Worm (Caenorhabditis elegans) whole organism, midembryonic: ENCODE measurements around the gene Y48B6A.10.

Source experiments
- T22C8.4 ChIP-seq: fragments of 200-800 bp; sonication (Bioruptor generic); IDR thresholded peaks from 2 replicates; pipeline ENCODE4 v1.3.6; 2022; ENCODE audit warnings: missing genetic modification characterization, missing compliant biosample characterization
- cog-1 ChIP-seq: sonication (generic microtip); optimal IDR thresholded peaks from 2 replicates; lab custom pipeline; 2016; ENCODE audit warnings: missing genetic modification characterization, missing compliant biosample characterization
- flt-1 ChIP-seq: fragments of 200-800 bp; sonication (Bioruptor generic); IDR thresholded peaks from 2 replicates; pipeline ENCODE4 v1.3.6; 2022; ENCODE audit warnings: missing genetic modification characterization, missing compliant biosample characterization
- klf-2 ChIP-seq: fragments of 200-800 bp; sonication (Bioruptor generic); conservative IDR thresholded peaks from 2 replicates; pipeline ENCODE4 v1.3.6; 2022; ENCODE audit warnings: missing genetic modification reagents, missing genetic modification characterization, missing compliant biosample characterization
- med-1 ChIP-seq: sonication (generic microtip); optimal IDR thresholded peaks from 2 replicates; lab custom pipeline; 2017; ENCODE audit warnings: missing genetic modification characterization, mild to moderate bottlenecking, missing compliant biosample characterization, antibody characterized with exemption, missing genetic modification reagents; ENCODE audit not compliant: insufficient read depth
- ref-1 ChIP-seq: fragments of 200-800 bp; sonication (Bioruptor generic); conservative IDR thresholded peaks from 2 replicates; pipeline ENCODE4 v1.3.6; 2022; ENCODE audit warnings: missing genetic modification reagents, missing genetic modification characterization, missing compliant biosample characterization
- tab-1 ChIP-seq: fragments of 200-800 bp; sonication (Bioruptor generic); IDR thresholded peaks from 2 replicates; pipeline ENCODE4 v1.3.6; 2022; ENCODE audit warnings: missing genetic modification characterization, missing compliant biosample characterization
- ztf-23 ChIP-seq: fragments of 200-800 bp; sonication (Bioruptor generic); IDR thresholded peaks from 2 replicates; pipeline ENCODE4 v1.3.6; 2022; ENCODE audit warnings: missing genetic modification reagents, missing genetic modification characterization, missing compliant biosample characterization
- ztf-29 ChIP-seq: fragments of 200-800 bp; sonication (Bioruptor generic); IDR thresholded peaks from 2 replicates; pipeline ENCODE4 v1.3.6; 2022; ENCODE audit warnings: missing genetic modification reagents, missing genetic modification characterization, missing compliant biosample characterization

Y48B6A.10 gene

DNA sequence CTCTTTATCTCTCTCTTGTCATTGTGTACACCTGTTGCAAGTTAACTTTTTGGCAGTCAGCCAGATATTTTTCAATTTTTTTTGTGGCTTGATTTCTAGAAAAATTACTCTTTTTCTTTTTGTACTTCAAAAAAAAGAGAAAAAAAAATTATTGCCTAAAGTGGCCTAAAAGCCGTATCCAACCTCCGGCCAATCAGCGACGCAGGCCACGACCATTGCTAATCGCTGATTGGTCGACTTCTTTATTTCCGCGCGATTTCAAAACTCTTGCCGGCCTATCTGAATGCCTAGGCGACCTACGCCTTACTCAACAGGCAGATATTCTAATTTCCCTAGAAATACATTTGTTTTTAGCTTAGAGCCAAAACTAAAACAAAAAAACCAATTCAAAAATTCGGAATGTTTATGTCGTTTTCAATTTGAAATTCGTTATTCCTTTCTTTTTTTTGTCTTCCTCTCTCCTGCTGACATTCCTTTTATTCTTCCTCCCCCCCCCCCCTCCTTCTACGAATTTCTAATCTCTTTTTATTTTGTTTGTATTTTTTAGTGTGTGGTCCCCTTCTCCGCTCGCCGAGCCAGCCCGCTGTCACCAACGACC, 16.6 kb upstream of the Y48B6A.10 start, which contains the start of gene ace-4:
ace-4 (plus strand) TSS at position 548 of the 598 bp plus-strand sequence.
- TF ChIP-seq ztf-23 (GFP tag; lab: Robert Waterston, UW) (no peak), ref-1 (GFP tag; lab: Robert Waterston, UW) (no peak), T22C8.4 (GFP tag; lab: Robert Waterston, UW) (no peak), ztf-29 (no peak), cog-1 (tag; lab: Kevin White, UChicago) (no peak), flt-1 (GFP tag; lab: Robert Waterston, UW) (no peak), med-1 (GFP tag; lab: Kevin White, UChicago) (no peak), tab-1 (no peak)

DNA sequence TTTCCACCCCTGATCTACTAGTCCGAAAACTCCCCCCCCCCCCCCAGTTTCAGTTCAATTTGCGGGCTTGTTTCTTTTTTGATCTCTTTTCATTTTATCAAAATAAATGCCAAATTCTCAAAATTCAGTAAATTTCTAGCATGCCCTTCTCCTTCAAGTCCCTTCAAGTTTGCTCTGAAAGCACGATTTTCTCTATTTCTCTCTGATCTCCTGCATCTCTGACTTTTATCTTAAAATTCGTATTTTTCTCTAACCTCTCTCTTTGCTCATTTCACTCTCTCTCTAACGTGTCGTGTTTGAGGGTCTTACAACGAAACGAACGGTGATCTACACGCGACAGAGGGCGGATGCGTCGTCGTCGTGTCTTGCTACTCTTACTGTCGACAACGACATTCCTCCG, 8.9 kb upstream of the Y48B6A.10 start, which contains the start of gene ace-3:
ace-3 (plus strand) TSS at position 301 of the 400 bp plus-strand sequence.
- TF ChIP-seq ztf-23 (GFP tag; lab: Robert Waterston, UW): no peak
- TF ChIP-seq klf-2 (GFP tag; lab: Robert Waterston, UW): no peak
- TF ChIP-seq med-1 (GFP tag; lab: Kevin White, UChicago): no peak
- TF ChIP-seq cog-1 (tag; lab: Kevin White, UChicago): no peak
- no peak for TF ChIP-seq flt-1 (GFP tag; lab: Robert Waterston, UW)
- no peak for TF ChIP-seq tab-1

DNA sequence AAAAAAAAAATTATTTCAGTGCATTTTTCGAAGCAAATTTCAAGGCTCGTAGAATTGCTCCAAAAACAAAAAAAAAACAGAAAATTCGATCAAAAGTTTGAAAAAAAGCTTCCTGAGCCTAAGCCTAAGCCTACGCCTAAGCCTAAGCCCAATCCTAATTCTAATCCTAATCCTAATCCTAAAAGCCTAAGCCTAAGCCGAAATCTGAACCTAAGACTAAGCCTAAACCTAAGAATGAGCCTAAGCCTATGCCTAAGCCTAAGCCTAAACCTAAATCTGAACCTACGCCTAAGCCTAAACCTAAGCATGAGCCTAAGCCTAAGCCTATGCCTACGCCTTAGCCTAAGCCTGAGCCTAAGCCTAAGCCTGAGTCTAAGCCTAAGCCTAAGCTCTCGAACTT, 8.0 kb upstream of the Y48B6A.10 start:
- TF ChIP-seq flt-1 (GFP tag; lab: Robert Waterston, UW) (0 out of 2 replicates have a peak, but pooled peaks have one; percentile 43), T22C8.4 (GFP tag; lab: Robert Waterston, UW) (no peak)

DNA sequence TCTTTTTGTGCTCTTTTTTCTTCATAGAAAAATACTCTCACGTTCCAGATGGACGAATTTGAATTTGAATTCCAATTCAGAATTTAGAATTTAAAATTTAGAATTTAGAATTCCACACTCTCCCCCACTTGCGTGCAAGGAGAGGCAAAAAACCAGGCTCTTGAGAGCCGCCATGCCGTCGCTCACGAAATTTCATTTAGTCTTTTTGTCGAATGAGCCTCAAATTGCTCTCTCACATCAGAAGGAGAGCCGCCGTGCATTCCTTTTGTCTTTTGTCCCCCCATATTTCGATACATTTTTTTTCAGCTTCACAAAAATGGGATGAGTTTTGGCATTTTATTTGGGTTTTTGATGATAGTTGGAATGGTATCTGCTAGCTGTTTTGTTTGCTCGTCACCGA, 3.1 kb upstream of the Y48B6A.10 start, which contains the start of gene hot-7:
hot-7 (plus strand) TSS at position 301 of the 400 bp plus-strand sequence.
- TF ChIP-seq ztf-29 (no peak), med-1 (GFP tag; lab: Kevin White, UChicago) (no peak), ztf-23 (GFP tag; lab: Robert Waterston, UW) (no peak), klf-2 (GFP tag; lab: Robert Waterston, UW) (no peak), T22C8.4 (GFP tag; lab: Robert Waterston, UW) (no peak), ref-1 (GFP tag; lab: Robert Waterston, UW) (no peak), flt-1 (GFP tag; lab: Robert Waterston, UW) (no peak), cog-1 (tag; lab: Kevin White, UChicago) (no peak), tab-1 (no peak)

DNA sequence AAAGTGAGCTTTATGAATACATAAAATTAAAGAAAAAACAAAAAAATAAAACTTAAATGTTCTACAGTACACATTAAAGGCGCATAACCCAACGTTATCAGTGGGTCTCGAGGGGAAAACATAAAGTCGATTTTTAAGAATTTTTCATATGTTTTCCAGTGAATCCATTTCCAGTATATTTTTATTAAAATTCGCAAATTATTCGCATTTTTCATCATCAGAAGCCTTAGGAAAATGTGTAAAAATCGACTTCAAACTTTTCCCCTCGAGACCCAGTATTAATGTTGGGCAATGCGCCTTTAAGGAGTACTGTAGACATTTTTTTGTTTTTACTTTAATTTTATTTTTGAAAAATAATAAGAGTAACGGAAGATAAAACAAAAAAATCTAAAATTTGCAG, 3.9 kb downstream of the Y48B6A.10 start:
- TF ChIP-seq ref-1 (GFP tag; lab: Robert Waterston, UW): no peak
- no peak for TF ChIP-seq cog-1 (tag; lab: Kevin White, UChicago)
- no peak for TF ChIP-seq tab-1
- no peak for TF ChIP-seq med-1 (GFP tag; lab: Kevin White, UChicago)
- no peak for TF ChIP-seq ztf-23 (GFP tag; lab: Robert Waterston, UW)
- no peak for TF ChIP-seq T22C8.4 (GFP tag; lab: Robert Waterston, UW)
- no peak for TF ChIP-seq flt-1 (GFP tag; lab: Robert Waterston, UW)
- no peak for TF ChIP-seq ztf-29
- no peak for TF ChIP-seq klf-2 (GFP tag; lab: Robert Waterston, UW)

DNA sequence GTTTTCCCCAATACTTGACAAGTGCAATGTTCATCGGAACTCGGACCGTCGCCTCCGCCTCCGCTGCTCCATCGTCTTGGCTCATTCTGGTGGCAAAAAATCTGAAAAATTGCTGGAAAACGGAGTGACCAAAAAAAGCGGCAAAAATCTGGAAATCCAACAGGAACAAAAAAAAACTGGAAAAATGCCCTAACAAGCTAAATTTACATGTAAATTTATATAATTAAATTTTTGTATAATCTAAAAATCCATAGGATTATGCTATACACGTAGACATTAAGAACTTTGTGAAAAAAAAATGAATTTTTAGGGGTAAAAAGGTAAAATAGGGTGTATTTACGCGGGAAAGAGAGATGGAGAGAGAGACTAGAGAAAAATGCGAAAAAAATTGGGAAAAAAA, 12.0 kb downstream of the Y48B6A.10 start, which contains the start of gene Y48B6A.13:
Y48B6A.13 (minus strand) TSS at position 101 of the 400 bp plus-strand sequence.
- TF ChIP-seq cog-1 (tag; lab: Kevin White, UChicago): no peak
- no peak for TF ChIP-seq ref-1 (GFP tag; lab: Robert Waterston, UW)
- no peak for TF ChIP-seq tab-1

DNA sequence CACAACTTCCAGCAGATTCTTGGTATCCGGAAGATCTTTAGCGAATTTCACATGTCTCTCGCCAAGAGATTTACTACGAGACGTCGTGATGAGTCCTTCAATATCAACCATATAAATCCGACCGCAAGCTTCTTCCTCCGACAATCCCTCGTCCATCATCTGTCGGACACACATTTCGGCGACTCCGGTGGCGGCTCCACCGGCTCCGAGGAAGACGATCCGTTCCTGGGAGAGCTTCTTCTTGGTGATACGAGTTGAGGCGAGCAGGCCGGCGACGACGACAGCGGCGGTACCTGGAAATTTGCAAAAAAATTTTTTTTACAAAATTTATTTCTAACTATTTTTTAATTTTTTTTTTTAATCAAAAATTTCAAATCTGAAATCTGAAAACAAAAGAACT, 15.9 kb downstream of the Y48B6A.10 start:
- TF ChIP-seq cog-1 (tag; lab: Kevin White, UChicago): no peak
- TF ChIP-seq ztf-23 (GFP tag; lab: Robert Waterston, UW): no peak

DNA sequence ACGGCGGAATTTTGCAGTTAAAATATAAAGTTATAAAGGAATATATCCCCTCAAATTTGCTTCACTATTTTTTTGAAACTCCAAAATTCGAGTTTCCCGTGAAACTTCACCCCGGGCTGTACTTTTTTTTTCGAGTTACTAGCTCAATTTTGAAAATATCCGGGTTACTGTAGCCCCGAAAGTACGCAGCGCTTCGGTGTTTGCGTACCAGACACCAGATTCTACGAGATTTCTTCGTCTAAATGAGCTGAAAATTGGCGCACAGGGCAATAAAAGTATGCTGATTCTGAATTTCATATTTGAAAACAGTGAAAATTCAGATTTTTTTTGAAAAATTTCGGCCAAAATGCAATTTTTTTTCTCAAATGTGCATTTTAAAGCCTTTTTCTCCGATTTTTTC, 16.7 kb downstream of the Y48B6A.10 start:
- no peak for TF ChIP-seq cog-1 (tag; lab: Kevin White, UChicago)
- no peak for TF ChIP-seq ztf-23 (GFP tag; lab: Robert Waterston, UW)
- no peak for TF ChIP-seq flt-1 (GFP tag; lab: Robert Waterston, UW)
- no peak for TF ChIP-seq med-1 (GFP tag; lab: Kevin White, UChicago)
- no peak for TF ChIP-seq ztf-29
- no peak for TF ChIP-seq tab-1
- TF ChIP-seq klf-2 (GFP tag; lab: Robert Waterston, UW): no peak
- TF ChIP-seq ref-1 (GFP tag; lab: Robert Waterston, UW): no peak
- no peak for TF ChIP-seq T22C8.4 (GFP tag; lab: Robert Waterston, UW)

DNA sequence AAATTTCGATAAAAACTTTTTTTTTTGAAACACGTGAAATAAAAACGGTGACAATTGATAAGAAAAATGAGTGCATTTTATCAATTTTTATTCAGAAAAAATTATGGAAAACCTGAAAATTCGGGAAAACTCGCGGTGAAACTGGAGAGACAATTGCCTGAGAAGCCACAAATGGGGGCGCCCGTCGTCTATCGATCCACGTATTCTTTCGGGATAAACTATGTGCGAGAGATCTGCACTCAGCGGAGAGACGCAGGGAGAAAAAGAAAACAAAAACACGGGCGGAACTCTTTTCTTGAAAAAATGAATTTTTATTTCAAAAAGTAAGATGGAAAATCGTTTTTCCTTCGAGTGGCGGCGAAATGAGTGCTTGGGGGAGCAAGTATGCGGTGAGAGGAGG, 19.7 kb downstream of the Y48B6A.10 start, which contains the start of gene men-1:
men-1 (minus strand) TSS at position 242 of the 400 bp plus-strand sequence.
- TF ChIP-seq cog-1 (tag; lab: Kevin White, UChicago) (no peak), ztf-29 (no peak), ztf-23 (GFP tag; lab: Robert Waterston, UW) (no peak), tab-1 (no peak), flt-1 (GFP tag; lab: Robert Waterston, UW) (no peak), ref-1 (GFP tag; lab: Robert Waterston, UW) (no peak)

DNA sequence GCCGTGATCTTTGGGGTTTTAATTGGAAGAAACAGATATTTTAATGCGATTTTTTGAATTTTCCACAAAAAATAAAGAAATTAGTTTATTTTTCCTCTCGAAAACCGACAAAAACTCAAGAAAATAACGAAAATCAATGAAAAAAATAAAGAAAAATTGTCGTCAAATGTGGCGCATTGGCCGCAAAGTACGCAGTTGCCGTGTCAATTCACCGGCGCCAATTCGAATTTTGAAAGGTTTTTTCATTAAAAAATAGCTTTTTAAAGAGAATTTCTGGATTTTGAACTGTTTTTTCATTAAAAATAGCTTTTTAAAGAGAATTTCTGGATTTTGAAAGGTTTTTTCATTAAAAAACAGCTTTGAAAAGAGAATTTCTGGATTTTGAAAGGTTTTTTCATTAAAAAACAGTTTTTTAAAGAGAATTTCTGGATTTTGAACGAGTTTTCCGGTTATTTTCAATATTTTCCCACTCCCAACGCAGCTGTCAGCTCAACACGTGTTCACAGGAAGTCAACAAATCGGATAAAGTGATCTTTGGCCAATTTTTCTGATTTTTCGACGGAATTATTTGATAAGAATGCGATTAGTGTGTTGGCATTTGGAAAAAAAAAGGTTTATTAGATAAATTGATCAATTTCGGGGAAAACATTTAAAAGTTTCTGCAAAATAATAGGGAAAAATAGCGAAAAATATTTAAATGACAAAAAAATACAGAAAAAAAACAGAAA, 20.3 kb downstream of the Y48B6A.10 start:
- no peak for TF ChIP-seq klf-2 (GFP tag; lab: Robert Waterston, UW)
- no peak for TF ChIP-seq ztf-29
- TF ChIP-seq flt-1 (GFP tag; lab: Robert Waterston, UW): no peak
- TF ChIP-seq ref-1 (GFP tag; lab: Robert Waterston, UW): no peak
- TF ChIP-seq med-1 (GFP tag; lab: Kevin White, UChicago): no peak
- no peak for TF ChIP-seq ztf-23 (GFP tag; lab: Robert Waterston, UW)
- TF ChIP-seq T22C8.4 (GFP tag; lab: Robert Waterston, UW): no peak
- TF ChIP-seq tab-1: no peak
- TF ChIP-seq cog-1 (tag; lab: Kevin White, UChicago): no peak
